Worm (Caenorhabditis elegans): ENCODE data around the gene clec-165.

ce11 chrIV:1274583-1274982, 27.9 kb upstream of the clec-165 start, which contains the start of gene C09E9.1:
- TF ChIP-seq elt-3 (tag; optimal IDR thresholded peaks at IDR 0.05) (no peak), snpc-4 (tag; optimal IDR thresholded peaks at IDR 0.05) (no peak), unc-62 (GFP tag; optimal IDR thresholded peaks at IDR 0.05) (no peak)

Measured in whole organism, mixed stage, embryonic.